Worm (Caenorhabditis elegans): ENCODE results near the gene zer-1.
A peak's percentile ranks its signal among the peaks of the same experiment; 100 is the strongest.

Gene zer-1

ce11 chrIII:835713-836278 lies 50.8 kb downstream of the zer-1 start:
- TF ChIP-seq unc-3 (GFP tag; conservative IDR thresholded peaks at IDR 0.05) (peak; percentile 26; the same call in 1 of the 2 replicates), unc-3 (tag; optimal IDR thresholded peaks at IDR 0.05) (no peak), ceh-9 (tag; optimal IDR thresholded peaks at IDR 0.05) (peak; percentile 22), F13H6.1 (tag; optimal IDR thresholded peaks at IDR 0.05) (peak; percentile 13), hlh-30 (tag; optimal IDR thresholded peaks at IDR 0.05; ENCODE audit: insufficient read depth) (no peak), nfya-1 (tag; optimal IDR thresholded peaks at IDR 0.05) (peak; percentile 67), ceh-31 (tag; optimal IDR thresholded peaks at IDR 0.05) (no peak), ceh-48 (tag; optimal IDR thresholded peaks at IDR 0.05) (peak; percentile 26), ceh-34 (tag; optimal IDR thresholded peaks at IDR 0.05) (no peak), hlh-15 (tag; optimal IDR thresholded peaks at IDR 0.05) (no peak), ets-4 (tag; optimal IDR thresholded peaks at IDR 0.05) (no peak), fkh-6 (tag; optimal IDR thresholded peaks at IDR 0.05) (no peak), ceh-19 (GFP tag; optimal IDR thresholded peaks at IDR 0.05) (peak; percentile 32), gmeb-2 (tag; optimal IDR thresholded peaks at IDR 0.05) (peak; percentile 73), dmd-4 (tag; optimal IDR thresholded peaks at IDR 0.05; ENCODE audit: borderline replicate concordance) (no peak), tbx-2 (tag; optimal IDR thresholded peaks at IDR 0.05) (no peak), fkh-10 (GFP tag; optimal IDR thresholded peaks at IDR 0.05) (peak; percentile 28), elt-4 (tag; optimal IDR thresholded peaks at IDR 0.05) (no peak), mec-3 (tag; optimal IDR thresholded peaks at IDR 0.05; ENCODE audit: borderline replicate concordance) (no peak), T23F11.4 (GFP tag; optimal IDR thresholded peaks at IDR 0.05) (peak; percentile 81), ceh-24 (tag; optimal IDR thresholded peaks at IDR 0.05) (peak; percentile 30), ceh-2 (tag; optimal IDR thresholded peaks at IDR 0.05) (no peak), ama-1 (optimal IDR thresholded peaks at IDR 0.05) (peak; percentile 95), che-1 (tag; optimal IDR thresholded peaks at IDR 0.05) (peak; percentile 54), hlh-6 (tag; optimal IDR thresholded peaks at IDR 0.05) (no peak), unc-42 (tag; optimal IDR thresholded peaks at IDR 0.05) (no peak), madf-2 (tag; optimal IDR thresholded peaks at IDR 0.05) (peak; percentile 91), ceh-45 (GFP tag; IDR thresholded peaks at IDR 0.05) (peak; percentile 70), C38D4.7 (GFP tag; optimal IDR thresholded peaks at IDR 0.05) (peak; percentile 61), pha-2 (tag; optimal IDR thresholded peaks at IDR 0.05) (peak; percentile 77), rnt-1 (tag; optimal IDR thresholded peaks at IDR 0.05) (no peak), K02D7.2 (tag; optimal IDR thresholded peaks at IDR 0.05) (peak; percentile 52), odd-2 (tag; optimal IDR thresholded peaks at IDR 0.05) (no peak), ztf-16 (tag; optimal IDR thresholded peaks at IDR 0.05) (peak; percentile 35), nhr-11 (tag; optimal IDR thresholded peaks at IDR 0.05) (peak; percentile 49), C08G9.2 (tag; optimal IDR thresholded peaks at IDR 0.05) (peak; percentile 34), elt-2 (tag; optimal IDR thresholded peaks at IDR 0.05) (peak; percentile 9), sox-4 (tag; optimal IDR thresholded peaks at IDR 0.05) (peak; percentile 70), sox-2 (GFP tag; IDR thresholded peaks at IDR 0.05) (no peak; the same call in 1 of the 2 replicates), Y22D7AL.16 (tag; optimal IDR thresholded peaks at IDR 0.05) (peak; percentile 50), pat-9 (tag; optimal IDR thresholded peaks at IDR 0.05) (no peak), lin-11 (tag; optimal IDR thresholded peaks at IDR 0.05) (peak; percentile 57), ref-2 (tag; optimal IDR thresholded peaks at IDR 0.05) (peak; percentile 38), unc-55 (GFP tag; optimal IDR thresholded peaks at IDR 0.05) (no peak), dve-1 (tag; optimal IDR thresholded peaks at IDR 0.05) (peak; percentile 43), ceh-30 (tag; optimal IDR thresholded peaks at IDR 0.05) (no peak)

All from whole organism, late embryonic.